Worm (Caenorhabditis elegans): Measurements from ENCODE around the gene M04G7.5.

DNA sequence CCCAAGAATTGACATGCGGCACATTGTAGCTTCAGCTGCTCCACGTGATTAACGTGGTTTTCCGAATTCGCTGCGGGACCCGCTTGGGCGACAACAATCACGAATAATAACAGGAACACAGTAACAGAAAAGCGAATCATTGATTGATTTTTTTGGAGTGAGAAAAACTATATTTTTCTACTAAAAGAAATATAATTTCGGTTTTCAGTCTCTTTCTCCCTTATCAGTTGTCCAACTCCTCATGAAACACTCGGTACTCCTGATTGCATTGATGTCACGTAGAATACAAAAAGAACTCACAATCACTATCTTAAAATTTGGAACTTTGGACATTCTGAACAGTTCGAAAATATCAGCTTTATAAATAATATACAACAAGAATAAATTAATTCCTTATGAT lies 26.0 kb upstream of the M04G7.5 start, which contains the start of gene Y66H1A.5:
- TF ChIP-seq W03F9.2 (tag; optimal IDR thresholded peaks at IDR 0.05) = no peak
- no peak for TF ChIP-seq him-1 (tag; optimal IDR thresholded peaks at IDR 0.05)
- TF ChIP-seq dao-5 (tag; optimal IDR thresholded peaks at IDR 0.05) = no peak

Data from whole organism, L4/young adult.